Worm (Caenorhabditis elegans): Measurements from ENCODE around the gene cdc-48.2.

DNA sequence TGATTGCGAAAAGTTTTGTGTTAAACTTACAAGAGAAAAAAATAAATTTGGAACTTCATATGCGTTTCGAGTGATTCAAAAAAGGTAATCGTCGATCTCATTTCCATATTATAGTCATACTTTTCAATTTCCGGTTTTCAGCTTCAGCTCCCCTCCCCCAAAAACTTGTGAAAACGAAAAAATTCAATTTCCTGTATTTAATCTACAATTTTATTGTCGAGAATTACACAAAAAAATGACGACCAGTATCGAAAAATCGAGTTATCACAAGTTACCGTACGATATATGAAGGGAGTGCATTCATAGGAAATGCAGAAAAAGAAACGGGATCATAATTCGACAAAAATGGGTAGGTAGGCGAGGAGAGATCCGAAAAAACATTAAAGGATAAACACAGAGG is 26.2 kb upstream of the cdc-48.2 start, which contains the start of gene lron-4:
- TF ChIP-seq nhr-12 (tag; optimal IDR thresholded peaks at IDR 0.05) (no peak), fkh-10 (GFP tag; optimal IDR thresholded peaks at IDR 0.05) (no peak), tbx-2 (tag; optimal IDR thresholded peaks at IDR 0.05) (no peak), lin-15B (tag; optimal IDR thresholded peaks at IDR 0.05) (no peak), skn-1 (tag; optimal IDR thresholded peaks at IDR 0.05) (no peak), nhr-25 (tag; optimal IDR thresholded peaks at IDR 0.05) (no peak), lin-39 (tag; optimal IDR thresholded peaks at IDR 0.05) (no peak), unc-62 (GFP tag; optimal IDR thresholded peaks at IDR 0.05) (no peak)
